Worm (Caenorhabditis elegans): ENCODE results near the gene xpo-3.

The xpo-3 gene

ce11 chrIV:7909455-7910141 lies 14.2 kb downstream of the xpo-3 start (continued):
- TF ChIP-seq ttx-3 (tag; optimal IDR thresholded peaks at IDR 0.05) (no peak), nfya-1 (tag; optimal IDR thresholded peaks at IDR 0.05) (peak; percentile 9), ref-2 (tag; optimal IDR thresholded peaks at IDR 0.05) (no peak), ztf-16 (tag; optimal IDR thresholded peaks at IDR 0.05) (no peak), pax-1 (tag; optimal IDR thresholded peaks at IDR 0.05) (no peak), fkh-10 (GFP tag; optimal IDR thresholded peaks at IDR 0.05) (no peak)

- no peak for TF ChIP-seq nhr-232 (tag; optimal IDR thresholded peaks at IDR 0.05)
- no peak for TF ChIP-seq hlh-30 (tag; optimal IDR thresholded peaks at IDR 0.05; ENCODE audit: insufficient read depth)
- no peak for TF ChIP-seq tbx-2 (tag; optimal IDR thresholded peaks at IDR 0.05)
- no peak for TF ChIP-seq elt-4 (tag; optimal IDR thresholded peaks at IDR 0.05)
- TF ChIP-seq ceh-31 (tag; optimal IDR thresholded peaks at IDR 0.05) = no peak
- no peak for TF ChIP-seq odd-2 (tag; optimal IDR thresholded peaks at IDR 0.05)
- no peak for TF ChIP-seq hlh-15 (tag; optimal IDR thresholded peaks at IDR 0.05)
- TF ChIP-seq ceh-9 (tag; optimal IDR thresholded peaks at IDR 0.05) = no peak
- TF ChIP-seq ceh-19 (GFP tag; optimal IDR thresholded peaks at IDR 0.05) = no peak
- TF ChIP-seq ahr-1 (tag; optimal IDR thresholded peaks at IDR 0.05) = no peak
- TF ChIP-seq unc-55 (GFP tag; optimal IDR thresholded peaks at IDR 0.05) = no peak
- no peak for TF ChIP-seq npax-4 (tag; optimal IDR thresholded peaks at IDR 0.05)
- TF ChIP-seq ceh-34 (tag; optimal IDR thresholded peaks at IDR 0.05) = no peak
Observed at ce11 chrIV:7906643-7907042, 17.2 kb downstream of the xpo-3 start.

- TF ChIP-seq hlh-30 (tag; optimal IDR thresholded peaks at IDR 0.05; ENCODE audit: insufficient read depth) (peak; percentile 44), syd-9 (tag; optimal IDR thresholded peaks at IDR 0.05) (no peak), unc-55 (GFP tag; optimal IDR thresholded peaks at IDR 0.05) (peak; percentile 22), ceh-31 (tag; optimal IDR thresholded peaks at IDR 0.05) (peak; percentile 19), pha-2 (tag; optimal IDR thresholded peaks at IDR 0.05) (no peak), ttx-3 (tag; optimal IDR thresholded peaks at IDR 0.05) (no peak), unc-42 (tag; optimal IDR thresholded peaks at IDR 0.05) (peak; percentile 8), elt-4 (tag; optimal IDR thresholded peaks at IDR 0.05) (no peak), ceh-18 (tag; optimal IDR thresholded peaks at IDR 0.05) (no peak), C08G9.2 (tag; optimal IDR thresholded peaks at IDR 0.05) (no peak), Y22D7AL.16 (tag; optimal IDR thresholded peaks at IDR 0.05) (no peak), nfya-1 (tag; optimal IDR thresholded peaks at IDR 0.05) (peak; percentile 26), ceh-22 (tag; optimal IDR thresholded peaks at IDR 0.05) (peak; percentile 38), fkh-10 (GFP tag; optimal IDR thresholded peaks at IDR 0.05) (no peak)
Observed at ce11 chrIV:7903359-7903758, 20.5 kb downstream of the xpo-3 start, which contains the start of gene C49H3.6. Gene C49H3.6 (plus strand): TSS chrIV:7903738.

- TF ChIP-seq ttx-3 (tag; optimal IDR thresholded peaks at IDR 0.05) (no peak), ceh-9 (tag; optimal IDR thresholded peaks at IDR 0.05) (no peak), ceh-19 (GFP tag; optimal IDR thresholded peaks at IDR 0.05) (no peak), fkh-10 (GFP tag; optimal IDR thresholded peaks at IDR 0.05) (no peak), nfya-1 (tag; optimal IDR thresholded peaks at IDR 0.05) (peak; percentile 38), pat-9 (tag; optimal IDR thresholded peaks at IDR 0.05) (no peak), rnt-1 (tag; optimal IDR thresholded peaks at IDR 0.05) (no peak), pha-2 (tag; optimal IDR thresholded peaks at IDR 0.05) (no peak), syd-9 (tag; optimal IDR thresholded peaks at IDR 0.05) (no peak), pax-1 (tag; optimal IDR thresholded peaks at IDR 0.05) (no peak), tbx-2 (tag; optimal IDR thresholded peaks at IDR 0.05) (peak; percentile 25), che-1 (tag; optimal IDR thresholded peaks at IDR 0.05) (no peak), ceh-48 (tag; optimal IDR thresholded peaks at IDR 0.05) (no peak), ceh-30 (tag; optimal IDR thresholded peaks at IDR 0.05) (no peak), ceh-45 (GFP tag; IDR thresholded peaks at IDR 0.05) (no peak), T23F11.4 (GFP tag; optimal IDR thresholded peaks at IDR 0.05) (no peak), nhr-11 (tag; optimal IDR thresholded peaks at IDR 0.05) (no peak), ceh-22 (tag; optimal IDR thresholded peaks at IDR 0.05) (no peak), ets-4 (tag; optimal IDR thresholded peaks at IDR 0.05) (no peak), C38D4.7 (GFP tag; optimal IDR thresholded peaks at IDR 0.05) (no peak), gmeb-2 (tag; optimal IDR thresholded peaks at IDR 0.05) (no peak), unc-55 (GFP tag; optimal IDR thresholded peaks at IDR 0.05) (peak; percentile 36), unc-42 (tag; optimal IDR thresholded peaks at IDR 0.05) (peak; percentile 10), madf-2 (tag; optimal IDR thresholded peaks at IDR 0.05) (no peak), pha-4 (tag; optimal IDR thresholded peaks at IDR 0.05) (no peak), hlh-15 (tag; optimal IDR thresholded peaks at IDR 0.05) (no peak), elt-4 (tag; optimal IDR thresholded peaks at IDR 0.05) (no peak), Y22D7AL.16 (tag; optimal IDR thresholded peaks at IDR 0.05) (no peak), ref-2 (tag; optimal IDR thresholded peaks at IDR 0.05) (no peak), pros-1 (tag; optimal IDR thresholded peaks at IDR 0.05) (no peak), lim-6 (tag; optimal IDR thresholded peaks at IDR 0.05) (no peak), K02D7.2 (tag; optimal IDR thresholded peaks at IDR 0.05) (no peak), nhr-232 (tag; optimal IDR thresholded peaks at IDR 0.05) (no peak)
Observed at ce11 chrIV:7902221-7902904, 21.5 kb downstream of the xpo-3 start, which contains the start of gene arp-11. Gene arp-11 (minus strand): TSS chrIV:7902271.

All from whole organism, late embryonic.